Fruit fly (Drosophila melanogaster) whole organism, embryonic: ENCODE results near the gene CG32373.

Experiments used
- Ada2b ChIP-seq: fragments of 200-800 bp; sonication (Bioruptor generic); IDR thresholded peaks from 2 replicates; pipeline ENCODE4 v1.3.6; 2022; ENCODE audit warnings: missing biosample characterization, missing genetic modification characterization
- Asciz ChIP-seq: fragments of 200-800 bp; sonication (Bioruptor generic); optimal IDR thresholded peaks from 2 replicates; lab custom pipeline; 2017; ENCODE audit warnings: missing biosample characterization, mild to moderate bottlenecking, missing genetic modification characterization, missing genetic modification reagents
- CG10267 ChIP-seq: fragments of 200-800 bp; sonication (Bioruptor generic); optimal IDR thresholded peaks from 2 replicates; lab custom pipeline; 2018; ENCODE audit warnings: missing biosample characterization, mild to moderate bottlenecking, missing genetic modification characterization, moderate library complexity
- CG10274 ChIP-seq: fragments of 200-800 bp; sonication (Bioruptor generic); optimal IDR thresholded peaks from 3 replicates; lab custom pipeline; 2017; ENCODE audit warnings: missing biosample characterization, mild to moderate bottlenecking, missing genetic modification characterization
- CG12219 ChIP-seq: fragments of 200-800 bp; sonication (Bioruptor generic); optimal IDR thresholded peaks from 3 replicates; lab custom pipeline; 2018; ENCODE audit warnings: missing biosample characterization, mild to moderate bottlenecking, missing genetic modification characterization
- CG12942 ChIP-seq: fragments of 200-800 bp; sonication (Bioruptor generic); optimal IDR thresholded peaks from 3 replicates; lab custom pipeline; 2016; ENCODE audit warnings: missing biosample characterization, missing genetic modification characterization
- CG15269 ChIP-seq: fragments of 200-800 bp; sonication (Bioruptor generic); optimal IDR thresholded peaks from 2 replicates; lab custom pipeline; 2018; ENCODE audit warnings: missing biosample characterization, mild to moderate bottlenecking, missing genetic modification characterization, moderate library complexity
- CG16813 ChIP-seq: fragments of 200-800 bp; sonication (Bioruptor generic); IDR thresholded peaks from 3 replicates; pipeline ENCODE4 v1.3.6; 2022; ENCODE audit warnings: missing biosample characterization, missing genetic modification characterization; ENCODE audit not compliant: partially characterized antibody
- CG2116 ChIP-seq: fragments of 200-800 bp; sonication (Bioruptor generic); optimal IDR thresholded peaks from 3 replicates; lab custom pipeline; 2018; ENCODE audit warnings: missing biosample characterization, mild to moderate bottlenecking, missing genetic modification characterization
- CG2678 ChIP-seq: fragments of 200-800 bp; sonication (Bioruptor generic); optimal IDR thresholded peaks from 3 replicates; lab custom pipeline; 2019; ENCODE audit warnings: missing biosample characterization, mild to moderate bottlenecking, missing genetic modification characterization, moderate library complexity
- CG33557 ChIP-seq: fragments of 200-800 bp; sonication (Bioruptor generic); optimal IDR thresholded peaks from 2 replicates; lab custom pipeline; 2019; ENCODE audit warnings: missing biosample characterization, mild to moderate bottlenecking, missing genetic modification characterization, moderate library complexity
- CG3407 ChIP-seq: fragments of 200-800 bp; sonication (Bioruptor generic); optimal IDR thresholded peaks from 2 replicates; lab custom pipeline; 2018; ENCODE audit warnings: missing biosample characterization, mild to moderate bottlenecking, missing genetic modification characterization
- CG3838 ChIP-seq: fragments of 200-800 bp; sonication (Bioruptor generic); optimal IDR thresholded peaks from 3 replicates; lab custom pipeline; 2016; ENCODE audit warnings: missing biosample characterization, missing genetic modification characterization
- CG3847 ChIP-seq: fragments of 200-800 bp; sonication (Bioruptor generic); IDR thresholded peaks from 2 replicates; pipeline ENCODE4 v1.3.6; 2022; ENCODE audit warnings: missing biosample characterization, missing genetic modification characterization
- CG42726 ChIP-seq: fragments of 200-800 bp; sonication (Bioruptor generic); IDR thresholded peaks from 2 replicates; pipeline ENCODE4 v1.3.6; 2022; ENCODE audit warnings: missing biosample characterization, missing genetic modification characterization; ENCODE audit not compliant: partially characterized antibody
- CG4328 ChIP-seq: fragments of 200-800 bp; sonication (Bioruptor generic); optimal IDR thresholded peaks from 3 replicates; lab custom pipeline; 2017; ENCODE audit warnings: missing biosample characterization, missing genetic modification reagents, missing genetic modification characterization
- CG43689 ChIP-seq: fragments of 200-800 bp; sonication (Bioruptor generic); IDR thresholded peaks from 2 replicates; pipeline ENCODE4 v1.3.6; 2022; ENCODE audit warnings: missing biosample characterization, missing genetic modification characterization
- CG6175 ChIP-seq: fragments of 200-800 bp; sonication (Bioruptor generic); IDR thresholded peaks from 3 replicates; pipeline ENCODE4 v1.3.6; 2022; ENCODE audit warnings: missing biosample characterization, missing genetic modification characterization
- CG7839 ChIP-seq: fragments of 200-800 bp; sonication (Bioruptor generic); optimal IDR thresholded peaks from 3 replicates; lab custom pipeline; 2018; ENCODE audit warnings: missing biosample characterization, mild to moderate bottlenecking, missing genetic modification characterization, moderate library complexity
- CG8478 ChIP-seq: fragments of >200 bp; optimal IDR thresholded peaks from 2 replicates; lab custom pipeline; 2018
- CG9797 ChIP-seq: fragments of 200-800 bp; sonication (Bioruptor generic); optimal IDR thresholded peaks from 3 replicates; lab custom pipeline; 2018; ENCODE audit warnings: missing biosample characterization, mild to moderate bottlenecking, missing genetic modification characterization
- D ChIP-seq, 2 experiments: fragments of 200-800 bp in 1 of 2; fragments of >200 bp in 1 of 2; sonication (Bioruptor generic) in 1 of 2; optimal IDR thresholded peaks; 2 replicates in 1 of 2; 3 replicates in 1 of 2; lab custom pipeline; 2017; ENCODE audit warnings: mild to moderate bottlenecking in 1 of 2, missing biosample characterization in 1 of 2, missing genetic modification characterization in 1 of 2, missing genetic modification reagents in 1 of 2
- D19A ChIP-seq: fragments of 200-800 bp; optimal IDR thresholded peaks from 3 replicates; lab custom pipeline; 2019; ENCODE audit warnings: missing biosample characterization, mild to moderate bottlenecking, missing genetic modification characterization, moderate library complexity
- Deaf1 ChIP-seq: fragments of 200-800 bp; optimal IDR thresholded peaks from 3 replicates; lab custom pipeline; 2019; ENCODE audit warnings: missing biosample characterization, mild to moderate bottlenecking, missing genetic modification characterization, moderate library complexity
- Gug ChIP-seq: fragments of 200-800 bp; sonication (Bioruptor generic); IDR thresholded peaks from 4 replicates; pipeline ENCODE4 v1.3.6; 2022; ENCODE audit warnings: missing biosample characterization, missing genetic modification characterization
- H15 ChIP-seq: fragments of 200-800 bp; sonication (Bioruptor generic); IDR thresholded peaks from 3 replicates; pipeline ENCODE4 v1.3.6; 2022; ENCODE audit warnings: missing biosample characterization, missing genetic modification characterization
- Hr51 ChIP-seq, 2 experiments: fragments of 200-800 bp; sonication (Bioruptor generic); optimal IDR thresholded peaks; 2 replicates in 1 of 2; 3 replicates in 1 of 2; lab custom pipeline; 2016 to 2018; ENCODE audit warnings: missing biosample characterization in 2 of 2, missing genetic modification characterization in 2 of 2, mild to moderate bottlenecking in 1 of 2, moderate library complexity in 1 of 2
- Lhr ChIP-seq: fragments of 200-800 bp; sonication (Bioruptor generic); optimal IDR thresholded peaks from 3 replicates; lab custom pipeline; 2017; ENCODE audit warnings: mild to moderate bottlenecking, missing biosample characterization, missing genetic modification reagents, missing genetic modification characterization
- Nf-YC ChIP-seq: fragments of 200-800 bp; optimal IDR thresholded peaks from 3 replicates; lab custom pipeline; 2019; ENCODE audit warnings: missing biosample characterization, mild to moderate bottlenecking, missing genetic modification characterization, moderate library complexity
- Scr ChIP-seq: fragments of 200-800 bp; sonication (Bioruptor generic); IDR thresholded peaks from 2 replicates; pipeline ENCODE4 v1.3.6; 2022; ENCODE audit warnings: missing biosample characterization, missing genetic modification characterization; ENCODE audit not compliant: partially characterized antibody
- TFAM ChIP-seq: fragments of 200-800 bp; sonication (Bioruptor generic); optimal IDR thresholded peaks from 2 replicates; lab custom pipeline; 2017; ENCODE audit warnings: missing biosample characterization, missing genetic modification characterization, inconsistent platforms
- Tbp ChIP-seq: fragments of >200 bp; optimal IDR thresholded peaks from 2 replicates; lab custom pipeline; 2018; ENCODE audit warnings: missing biosample characterization, missing genetic modification characterization
- Vsx1 ChIP-seq: fragments of 200-800 bp; sonication (Bioruptor generic); optimal IDR thresholded peaks from 2 replicates; lab custom pipeline; 2017; ENCODE audit warnings: missing biosample characterization, mild to moderate bottlenecking, missing genetic modification characterization, missing genetic modification reagents
- ab ChIP-seq: fragments of 200-800 bp; sonication (Bioruptor generic); optimal IDR thresholded peaks from 2 replicates; lab custom pipeline; 2016; ENCODE audit warnings: missing biosample characterization, missing genetic modification characterization
- amos ChIP-seq: fragments of 200-800 bp; sonication (Bioruptor generic); IDR thresholded peaks from 2 replicates; pipeline ENCODE4 v1.3.6; 2022; ENCODE audit warnings: missing biosample characterization, missing genetic modification characterization; ENCODE audit not compliant: partially characterized antibody
- bab2 ChIP-seq: fragments of 200-800 bp; sonication (Bioruptor generic); optimal IDR thresholded peaks from 2 replicates; lab custom pipeline; 2016; ENCODE audit warnings: missing biosample characterization, missing genetic modification characterization
- chn ChIP-seq: fragments of 200-800 bp; sonication (Bioruptor generic); optimal IDR thresholded peaks from 2 replicates; lab custom pipeline; 2016; ENCODE audit warnings: missing biosample characterization, missing genetic modification characterization
- dpn ChIP-seq, 2 experiments: fragments of 200-800 bp; sonication (Bioruptor generic); optimal IDR thresholded peaks; 3 replicates each; lab custom pipeline; 2016; ENCODE audit warnings: missing biosample characterization in 2 of 2, missing genetic modification characterization in 2 of 2
- gem ChIP-seq: fragments of 200-800 bp; sonication (Bioruptor generic); optimal IDR thresholded peaks from 2 replicates; lab custom pipeline; 2019; ENCODE audit warnings: missing biosample characterization, mild to moderate bottlenecking, missing genetic modification characterization, moderate library complexity
- ind ChIP-seq: fragments of 200-800 bp; sonication (Bioruptor generic); optimal IDR thresholded peaks from 3 replicates; lab custom pipeline; 2016; ENCODE audit warnings: missing biosample characterization, missing genetic modification characterization
- mam ChIP-seq: fragments of 200-800 bp; sonication (Bioruptor generic); optimal IDR thresholded peaks from 3 replicates; lab custom pipeline; 2016; ENCODE audit warnings: missing biosample characterization, missing genetic modification characterization
- otp ChIP-seq: fragments of 200-800 bp; sonication (Bioruptor generic); IDR thresholded peaks from 3 replicates; pipeline ENCODE4, ENCODE4 v1.3.6; 2022; ENCODE audit warnings: missing biosample characterization, missing genetic modification characterization
- pros ChIP-seq: fragments of 200-800 bp; sonication (Bioruptor generic); optimal IDR thresholded peaks from 3 replicates; lab custom pipeline; 2019; ENCODE audit warnings: missing biosample characterization, mild to moderate bottlenecking, missing genetic modification characterization, moderate library complexity
- schlank ChIP-seq: fragments of 200-800 bp; sonication (Bioruptor generic); optimal IDR thresholded peaks from 2 replicates; lab custom pipeline; 2018; ENCODE audit warnings: missing biosample characterization, mild to moderate bottlenecking, missing genetic modification characterization
- ssp ChIP-seq: fragments of 200-800 bp; sonication (Bioruptor generic); IDR thresholded peaks from 2 replicates; pipeline ENCODE4 v1.3.6; 2022; ENCODE audit warnings: missing biosample characterization, missing genetic modification characterization
- tgo ChIP-seq: fragments of 200-800 bp; sonication (Bioruptor generic); IDR thresholded peaks from 3 replicates; pipeline ENCODE4 v1.3.6; 2022; ENCODE audit warnings: missing biosample characterization, missing genetic modification characterization
- trh ChIP-seq: fragments of 200-800 bp; sonication (Bioruptor generic); optimal IDR thresholded peaks from 2 replicates; lab custom pipeline; 2016; ENCODE audit warnings: missing biosample characterization, missing genetic modification characterization
- unc-4 ChIP-seq: fragments of 200-800 bp; sonication (Bioruptor generic); IDR thresholded peaks from 2 replicates; pipeline ENCODE4 v1.3.6; 2022; ENCODE audit warnings: missing biosample characterization, missing genetic modification characterization; ENCODE audit not compliant: partially characterized antibody
- z ChIP-seq: fragments of 200-800 bp; sonication (Bioruptor generic); IDR thresholded peaks from 3 replicates; pipeline ENCODE4 v1.3.6; 2022; ENCODE audit warnings: missing biosample characterization, missing genetic modification characterization

CG32373 gene

DNA sequence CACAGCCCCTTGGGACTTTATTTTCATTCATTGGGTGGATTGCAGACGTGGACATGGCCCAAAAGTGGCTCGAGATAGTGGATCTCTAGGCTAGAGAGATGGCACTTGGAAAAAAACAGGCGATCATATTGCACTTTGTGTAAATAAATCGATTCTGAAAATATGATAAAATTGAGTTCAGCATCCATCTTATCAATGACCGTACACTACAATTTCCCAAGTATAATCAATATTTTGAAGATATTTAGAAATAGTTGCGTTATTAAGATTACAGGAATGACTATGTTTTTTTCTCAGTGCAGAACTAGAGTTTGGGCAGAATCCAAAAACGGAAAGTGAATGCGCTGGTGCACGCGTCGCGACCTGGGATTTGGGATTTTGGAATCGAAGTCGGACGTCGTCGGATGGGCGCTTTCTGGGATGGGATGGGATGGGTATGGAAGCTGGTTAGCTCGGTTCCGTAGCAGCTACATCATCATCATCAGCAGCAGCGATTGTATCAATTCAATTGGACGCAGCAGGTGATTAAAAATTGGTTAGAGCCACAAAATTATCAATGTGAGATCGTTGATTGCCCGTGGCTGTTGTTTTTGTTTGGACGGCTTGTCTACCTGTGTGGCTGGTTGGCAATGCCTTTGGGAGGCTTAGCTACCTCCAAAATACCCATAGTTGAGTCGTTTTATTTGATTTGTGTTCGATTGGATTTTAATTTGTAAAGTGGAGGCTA is 15.4 kb upstream of the CG32373 start (continued):
- peak; percentile 52; the same call in 2 of the 3 replicates for TF ChIP-seq tgo (GFP tag; lab: Robert Waterston, UW)
- no peak for TF ChIP-seq CG42726
- TF ChIP-seq Nf-YC (tag; lab: Kevin White, UChicago) = no peak
- no peak for TF ChIP-seq TFAM (GFP tag; lab: Kevin White, UChicago)
- 0 out of 2 replicates have a peak, but pooled peaks have one; percentile 11 for TF ChIP-seq ssp (GFP tag; lab: Robert Waterston, UW)
- TF ChIP-seq CG16813 (GFP tag; lab: Robert Waterston, UW) = no peak
- TF ChIP-seq Vsx1 (GFP tag; lab: Kevin White, UChicago) = no peak
- TF ChIP-seq bab2 (GFP tag; lab: Kevin White, UChicago) = peak; percentile 27
- TF ChIP-seq CG2678 (tag; lab: Kevin White, UChicago) = peak; percentile 55
- no peak for TF ChIP-seq CG3407 (GFP tag; lab: Kevin White, UChicago)
- TF ChIP-seq CG10274 (GFP tag; lab: Kevin White, UChicago) = no peak
- TF ChIP-seq dpn (GFP tag; optimal IDR thresholded peaks at IDR 0.05; lab: Kevin White, UChicago) = peak in 1 of 2 experiments; percentile 24
- no peak for TF ChIP-seq D (optimal IDR thresholded peaks at IDR 0.05; lab: Kevin White, UChicago)
- peak; percentile 44 for TF ChIP-seq D (GFP tag; optimal IDR thresholded peaks at IDR 0.05; lab: Kevin White, UChicago)
- TF ChIP-seq ab = no peak
- TF ChIP-seq CG15269 (tag; lab: Kevin White, UChicago) = no peak
- TF ChIP-seq CG3847 (GFP tag; lab: Robert Waterston, UW) = no peak
- TF ChIP-seq Hr51 (GFP tag; optimal IDR thresholded peaks at IDR 0.05; lab: Kevin White, UChicago) = peak in 1 of 2 experiments; percentile 24
- peak; percentile 69 for TF ChIP-seq gem (tag; lab: Kevin White, UChicago)
- TF ChIP-seq Lhr (GFP tag; lab: Kevin White, UChicago) = no peak
- no peak for TF ChIP-seq Gug (GFP tag; lab: Robert Waterston, UW)
- TF ChIP-seq H15 (GFP tag; lab: Robert Waterston, UW) = no peak
- no peak for TF ChIP-seq mam (GFP tag; lab: Kevin White, UChicago)
- TF ChIP-seq CG6175 (GFP tag; lab: Robert Waterston, UW) = no peak
- TF ChIP-seq schlank (tag; lab: Kevin White, UChicago) = no peak
- peak; percentile 41 for TF ChIP-seq CG10267
- no peak for TF ChIP-seq z (GFP tag; lab: Robert Waterston, UW)
- no peak for TF ChIP-seq Tbp (GFP tag; lab: Kevin White, UChicago)
- TF ChIP-seq CG12942 = no peak
- TF ChIP-seq Ada2b (GFP tag; lab: Robert Waterston, UW) = no peak
- TF ChIP-seq CG12219 (GFP tag; lab: Kevin White, UChicago) = no peak
- no peak for TF ChIP-seq trh (GFP tag; lab: Kevin White, UChicago)
- TF ChIP-seq Deaf1 (tag; lab: Kevin White, UChicago) = peak; percentile 2
- TF ChIP-seq CG9797 = no peak
- no peak for TF ChIP-seq otp
- no peak for TF ChIP-seq unc-4 (GFP tag; lab: Robert Waterston, UW)
- TF ChIP-seq Scr (GFP tag; lab: Robert Waterston, UW) = no peak
- TF ChIP-seq ind (GFP tag; lab: Kevin White, UChicago) = peak; percentile 15
- no peak for TF ChIP-seq amos (GFP tag; lab: Robert Waterston, UW)
- TF ChIP-seq CG2116 (GFP tag; lab: Kevin White, UChicago) = no peak
- TF ChIP-seq CG43689 (GFP tag; lab: Robert Waterston, UW) = no peak
- TF ChIP-seq CG7839 (tag; lab: Kevin White, UChicago) = peak; percentile 65
- no peak for TF ChIP-seq CG8478
- TF ChIP-seq CG4328 (GFP tag; lab: Kevin White, UChicago) = no peak
- TF ChIP-seq CG33557 = no peak
- no peak for TF ChIP-seq CG3838 (GFP tag; lab: Kevin White, UChicago)
- no peak for TF ChIP-seq D19A
- no peak for TF ChIP-seq pros (GFP tag; lab: Kevin White, UChicago)
- no peak for TF ChIP-seq chn (GFP tag; lab: Kevin White, UChicago)
- peak; percentile 7 for TF ChIP-seq Asciz (GFP tag; lab: Kevin White, UChicago)
